Worm (Caenorhabditis elegans) whole organism, L2 larva: ENCODE results near the gene W03B1.3.

Source experiments
- C34F6.9 ChIP-seq: fragments of 150-350 bp; optimal IDR thresholded peaks from 2 replicates; lab custom pipeline; 2014; ENCODE audit warnings: missing biosample characterization, missing genetic modification characterization
- F13H6.1 ChIP-seq: sonication (generic microtip); optimal IDR thresholded peaks from 2 replicates; lab custom pipeline; 2016; ENCODE audit warnings: missing genetic modification characterization, missing compliant biosample characterization
- Y55F3AM.14 ChIP-seq: fragments of 200-800 bp; sonication (Bioruptor generic); optimal IDR thresholded peaks from 2 replicates; lab custom pipeline; 2018; ENCODE audit warnings: mild to moderate bottlenecking, missing genetic modification characterization, missing compliant biosample characterization
- ZK546.5 ChIP-seq: sonication (generic microtip); optimal IDR thresholded peaks from 2 replicates; lab custom pipeline; 2017; ENCODE audit warnings: missing biosample characterization, missing genetic modification characterization
- alr-1 ChIP-seq: fragments of 150-350 bp; optimal IDR thresholded peaks from 2 replicates; lab custom pipeline; 2014; ENCODE audit warnings: missing biosample characterization, missing genetic modification characterization
- aly-2 ChIP-seq: fragments of 150-350 bp; optimal IDR thresholded peaks from 2 replicates; lab custom pipeline; 2014; ENCODE audit warnings: missing biosample characterization, missing genetic modification characterization
- ama-1 ChIP-seq: fragments of 150-350 bp; optimal IDR thresholded peaks from 2 replicates; lab custom pipeline; 2018; ENCODE audit warnings: inconsistent platforms
- blmp-1 ChIP-seq: sonication (generic microtip); optimal IDR thresholded peaks from 2 replicates; lab custom pipeline; 2017; ENCODE audit warnings: missing genetic modification characterization, mild to moderate bottlenecking, missing compliant biosample characterization, antibody characterized with exemption, moderate library complexity; ENCODE audit not compliant: insufficient read depth
- ceh-16 ChIP-seq: fragments of 150-350 bp; optimal IDR thresholded peaks from 2 replicates; lab custom pipeline; 2014; ENCODE audit warnings: missing biosample characterization, missing genetic modification characterization
- ceh-82 ChIP-seq: fragments of 150-350 bp; optimal IDR thresholded peaks from 2 replicates; lab custom pipeline; 2014; ENCODE audit warnings: missing biosample characterization, missing genetic modification characterization
- crh-2 ChIP-seq: sonication (generic microtip); optimal IDR thresholded peaks from 2 replicates; lab custom pipeline; 2017; ENCODE audit warnings: missing biosample characterization, missing genetic modification characterization
- dmd-4 ChIP-seq: sonication (generic microtip); optimal IDR thresholded peaks from 2 replicates; lab custom pipeline; 2017; ENCODE audit warnings: missing biosample characterization, missing genetic modification characterization
- egl-27 ChIP-seq: sonication (generic microtip); optimal IDR thresholded peaks from 3 replicates; lab custom pipeline; 2017; ENCODE audit warnings: missing biosample characterization, missing genetic modification reagents, missing genetic modification characterization
- elt-1 ChIP-seq: fragments of 150-350 bp; optimal IDR thresholded peaks from 2 replicates; lab custom pipeline; 2014; ENCODE audit warnings: missing biosample characterization, missing genetic modification characterization
- elt-3 ChIP-seq: sonication (generic microtip); optimal IDR thresholded peaks from 2 replicates; lab custom pipeline; 2017; ENCODE audit warnings: missing biosample characterization, missing genetic modification characterization
- fos-1 ChIP-seq: fragments of 150-350 bp; optimal IDR thresholded peaks from 2 replicates; lab custom pipeline; 2014; ENCODE audit warnings: missing biosample characterization, missing genetic modification characterization
- gmeb-1 ChIP-seq: fragments of 150-350 bp; optimal IDR thresholded peaks from 2 replicates; lab custom pipeline; 2014; ENCODE audit warnings: missing biosample characterization, missing genetic modification characterization
- lin-11 ChIP-seq: fragments of 150-350 bp; sonication (generic microtip); optimal IDR thresholded peaks from 2 replicates; lab custom pipeline; 2014; ENCODE audit warnings: missing biosample characterization, missing genetic modification characterization, inconsistent platforms, mixed read lengths
- lin-13 ChIP-seq: fragments of 150-350 bp; optimal IDR thresholded peaks from 2 replicates; lab custom pipeline; 2014; ENCODE audit warnings: missing biosample characterization, missing genetic modification reagents, missing genetic modification characterization
- lsy-2 ChIP-seq, 2 experiments: fragments of 150-350 bp in 1 of 2; sonication (generic microtip) in 1 of 2; optimal IDR thresholded peaks; 2 replicates each; lab custom pipeline; 2014 to 2017; ENCODE audit warnings: missing biosample characterization in 2 of 2, missing genetic modification characterization in 2 of 2
- mab-5 ChIP-seq: fragments of 150-350 bp; optimal IDR thresholded peaks from 2 replicates; lab custom pipeline; 2014; ENCODE audit warnings: missing biosample characterization, missing genetic modification characterization
- mbf-1 ChIP-seq: sonication (generic microtip); optimal IDR thresholded peaks from 2 replicates; lab custom pipeline; 2017; ENCODE audit warnings: missing biosample characterization, missing genetic modification characterization
- mdl-1 ChIP-seq, 2 experiments: fragments of 150-350 bp in 1 of 2; sonication (generic microtip) in 1 of 2; optimal IDR thresholded peaks; 2 replicates each; lab custom pipeline; 2017; ENCODE audit warnings: missing biosample characterization in 2 of 2, missing genetic modification characterization in 2 of 2
- nhr-10 ChIP-seq: sonication (generic microtip); optimal IDR thresholded peaks from 2 replicates; lab custom pipeline; 2017; ENCODE audit warnings: missing biosample characterization, missing genetic modification characterization
- nhr-12 ChIP-seq: fragments of 150-350 bp; optimal IDR thresholded peaks from 2 replicates; lab custom pipeline; 2014; ENCODE audit warnings: missing biosample characterization, missing genetic modification characterization
- nhr-25 ChIP-seq: fragments of 150-350 bp; sonication (generic microtip); optimal IDR thresholded peaks from 3 replicates; lab custom pipeline; 2014; ENCODE audit warnings: missing biosample characterization, missing genetic modification characterization
- nhr-6 ChIP-seq: fragments of 150-350 bp; optimal IDR thresholded peaks from 2 replicates; lab custom pipeline; 2014; ENCODE audit warnings: missing biosample characterization, missing genetic modification characterization
- nhr-77 ChIP-seq: fragments of 150-350 bp; optimal IDR thresholded peaks from 2 replicates; lab custom pipeline; 2014; ENCODE audit warnings: missing biosample characterization, missing genetic modification characterization
- sem-4 ChIP-seq: fragments of 150-350 bp; optimal IDR thresholded peaks from 2 replicates; lab custom pipeline; 2014; ENCODE audit warnings: missing biosample characterization, missing genetic modification reagents, missing genetic modification characterization
- skn-1 ChIP-seq: sonication (generic microtip); optimal IDR thresholded peaks from 2 replicates; lab custom pipeline; 2017; ENCODE audit warnings: missing biosample characterization, missing genetic modification characterization
- sma-3 ChIP-seq: sonication (generic microtip); optimal IDR thresholded peaks from 2 replicates; lab custom pipeline; 2016; ENCODE audit warnings: missing genetic modification reagents, missing genetic modification characterization, missing compliant biosample characterization
- sma-9 ChIP-seq, 2 experiments: fragments of 150-350 bp in 1 of 2; sonication (generic microtip) in 1 of 2; optimal IDR thresholded peaks; 2 replicates each; lab custom pipeline; 2014 to 2016; ENCODE audit warnings: missing genetic modification characterization in 2 of 2, mild to moderate bottlenecking in 1 of 2, missing biosample characterization in 1 of 2, missing compliant biosample characterization in 1 of 2, missing genetic modification reagents in 1 of 2, moderate library complexity in 1 of 2
- unc-55 ChIP-seq: fragments of 150-350 bp; sonication (generic microtip); optimal IDR thresholded peaks from 3 replicates; lab custom pipeline; 2014; ENCODE audit warnings: missing biosample characterization, missing genetic modification reagents, missing genetic modification characterization
- unc-62 ChIP-seq: fragments of 150-350 bp; optimal IDR thresholded peaks from 2 replicates; lab custom pipeline; 2014; ENCODE audit warnings: missing biosample characterization, missing genetic modification reagents, missing genetic modification characterization
- zag-1 ChIP-seq: fragments of 150-350 bp; optimal IDR thresholded peaks from 2 replicates; lab custom pipeline; 2014; ENCODE audit warnings: missing biosample characterization, missing genetic modification characterization
- ztf-1 ChIP-seq: fragments of 200-800 bp; sonication (Bioruptor generic); conservative IDR thresholded peaks from 2 replicates; pipeline ENCODE4 v1.3.6; 2022; ENCODE audit warnings: missing genetic modification characterization, missing compliant biosample characterization
- ztf-4 ChIP-seq: fragments of 150-350 bp; optimal IDR thresholded peaks from 2 replicates; lab custom pipeline; 2014; ENCODE audit warnings: missing biosample characterization, missing genetic modification characterization

The W03B1.3 gene

DNA sequence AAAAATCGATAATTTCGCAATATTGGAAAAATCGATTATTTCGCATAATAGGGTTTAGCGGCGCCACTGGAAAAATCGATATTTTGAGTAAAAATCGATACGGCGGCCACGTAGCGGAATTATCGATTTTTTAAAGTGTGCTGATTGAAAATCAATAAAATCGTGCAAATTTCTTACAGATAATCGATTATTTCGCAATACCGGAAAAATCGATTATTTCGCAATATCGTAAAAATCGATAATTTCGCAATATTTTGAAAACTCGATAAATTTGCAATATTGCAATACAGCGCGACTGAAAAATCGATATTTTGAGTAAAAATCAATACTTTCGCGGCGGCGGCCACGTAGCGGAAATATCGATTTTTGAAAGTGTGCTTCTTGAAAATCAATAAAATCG, 18.4 kb downstream of the W03B1.3 start:
- TF ChIP-seq mab-5 (tag; lab: Kevin White, UChicago) (no peak), blmp-1 (no peak), Y55F3AM.14 (no peak), nhr-12 (no peak), gmeb-1 (tag; lab: Kevin White, UChicago) (no peak), sma-3 (GFP tag; lab: Kevin White, UChicago) (no peak), sem-4 (tag; lab: Kevin White, UChicago) (no peak), elt-1 (tag; lab: Kevin White, UChicago) (no peak), lsy-2 (tag; optimal IDR thresholded peaks at IDR 0.05; lab: Kevin White, UChicago) (no peak), skn-1 (tag; lab: Kevin White, UChicago) (no peak), mbf-1 (no peak), fos-1 (tag; lab: Kevin White, UChicago) (no peak), unc-55 (GFP tag; lab: Kevin White, UChicago) (no peak)

- no peak for TF ChIP-seq ceh-82 (tag; lab: Kevin White, UChicago)
- TF ChIP-seq gmeb-1 (tag; lab: Kevin White, UChicago), result no peak
- TF ChIP-seq C34F6.9 (tag; lab: Kevin White, UChicago), result no peak
- TF ChIP-seq egl-27 (tag; lab: Kevin White, UChicago), result no peak
- no peak for TF ChIP-seq sma-3 (GFP tag; lab: Kevin White, UChicago)
- TF ChIP-seq lsy-2 (tag; optimal IDR thresholded peaks at IDR 0.05; lab: Kevin White, UChicago), result no peak
- no peak for TF ChIP-seq lin-11 (tag; lab: Kevin White, UChicago)
- no peak for TF ChIP-seq nhr-25 (tag; lab: Kevin White, UChicago)
- TF ChIP-seq ceh-16 (tag; lab: Kevin White, UChicago), result no peak
- TF ChIP-seq elt-3 (tag; lab: Kevin White, UChicago), result no peak
- no peak for TF ChIP-seq ZK546.5
- TF ChIP-seq blmp-1, result no peak
- no peak for TF ChIP-seq nhr-77 (tag; lab: Kevin White, UChicago)
- no peak for TF ChIP-seq nhr-12
- TF ChIP-seq unc-62, result no peak
- no peak for TF ChIP-seq skn-1 (tag; lab: Kevin White, UChicago)
- TF ChIP-seq mdl-1 (tag; optimal IDR thresholded peaks at IDR 0.05; lab: Kevin White, UChicago), result no peak
- no peak for TF ChIP-seq sma-9 (GFP tag; optimal IDR thresholded peaks at IDR 0.05; lab: Kevin White, UChicago)
- TF ChIP-seq sma-9 (tag; optimal IDR thresholded peaks at IDR 0.05; lab: Kevin White, UChicago), result no peak
- no peak for TF ChIP-seq ama-1 (lab: Kevin White, UChicago)
- TF ChIP-seq Y55F3AM.14, result no peak
Observed at ce11 chrIV:4316813-4317408, 19.1 kb downstream of the W03B1.3 start, which contains the start of gene Y24D9B.1. TSS of gene Y24D9B.1 (plus strand) at chrIV:4317358.

DNA sequence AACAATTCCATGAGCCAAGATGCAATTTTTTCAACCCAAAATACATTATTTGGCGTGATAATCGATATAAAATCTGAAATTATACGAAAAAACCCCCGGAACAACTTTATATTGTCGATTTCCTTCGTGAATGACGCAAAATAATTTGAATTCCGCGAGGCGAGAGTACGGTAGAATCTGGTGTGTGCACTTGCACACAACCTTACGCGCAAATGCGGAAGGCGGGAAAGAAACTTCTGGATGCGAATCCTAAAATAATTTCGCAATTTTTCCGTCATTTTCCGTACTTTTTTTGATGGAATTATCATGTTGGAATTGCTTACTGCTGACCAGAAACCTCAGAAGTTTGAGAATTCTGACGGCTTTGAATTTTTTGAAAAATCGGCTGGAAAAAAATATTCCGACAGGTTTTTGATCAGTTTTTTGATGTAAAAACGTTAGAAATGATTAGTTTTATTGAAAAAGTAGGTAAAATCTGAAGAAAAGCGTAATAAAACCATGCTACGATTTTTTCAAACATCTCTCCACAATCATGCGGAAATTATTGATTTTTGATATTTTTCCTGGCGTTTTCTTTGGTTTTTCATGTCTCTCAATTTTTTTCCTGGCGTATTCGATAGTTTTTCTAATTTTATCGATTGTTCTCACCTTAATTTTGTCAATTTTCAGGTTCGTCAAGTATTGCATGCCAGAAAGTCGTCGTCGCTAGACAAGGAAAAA, 28.7 kb downstream of the W03B1.3 start, which contains the start of gene set-9:
Gene set-9 (plus strand): TSS at position 670 of the 720 bp plus-strand sequence.
- no peak for TF ChIP-seq dmd-4 (tag; lab: Kevin White, UChicago)
- no peak for TF ChIP-seq ceh-16 (tag; lab: Kevin White, UChicago)
- no peak for TF ChIP-seq nhr-6
- TF ChIP-seq gmeb-1 (tag; lab: Kevin White, UChicago), result no peak
- no peak for TF ChIP-seq ztf-4 (tag; lab: Kevin White, UChicago)
- TF ChIP-seq egl-27 (tag; lab: Kevin White, UChicago), result no peak
- no peak for TF ChIP-seq aly-2
- TF ChIP-seq ama-1 (lab: Kevin White, UChicago), result no peak
- TF ChIP-seq sem-4 (tag; lab: Kevin White, UChicago), result no peak
- no peak for TF ChIP-seq lin-13 (GFP tag; lab: Kevin White, UChicago)
- TF ChIP-seq crh-2 (tag; lab: Kevin White, UChicago), result no peak
- TF ChIP-seq ceh-82 (tag; lab: Kevin White, UChicago), result no peak
- no peak for TF ChIP-seq alr-1

- TF ChIP-seq nhr-10 (no peak), mab-5 (tag; lab: Kevin White, UChicago) (no peak), Y55F3AM.14 (no peak), zag-1 (tag; lab: Kevin White, UChicago) (no peak), C34F6.9 (tag; lab: Kevin White, UChicago) (no peak), nhr-77 (tag; lab: Kevin White, UChicago) (no peak), ztf-1 (no peak), nhr-6 (no peak), F13H6.1 (tag; lab: Kevin White, UChicago) (no peak), lin-13 (GFP tag; lab: Kevin White, UChicago) (no peak)
Observed at ce11 chrIV:4306317-4306716, 29.7 kb downstream of the W03B1.3 start.
